Fruit fly (Drosophila melanogaster) whole organism, embryonic: ENCODE measurements around the gene CG7509.
A peak's percentile ranks its signal among the peaks of the same experiment; 100 is the strongest.

Source experiments
- Adf1 ChIP-seq: fragments of 200-800 bp; sonication (Bioruptor generic); IDR thresholded peaks from 2 replicates; pipeline ENCODE4 v1.3.6; 2022; ENCODE audit warnings: missing biosample characterization, missing genetic modification characterization
- Bgb ChIP-seq: fragments of 200-800 bp; sonication (Bioruptor generic); IDR thresholded peaks from 2 replicates; pipeline ENCODE4 v1.3.6; 2022; ENCODE audit warnings: missing biosample characterization, missing genetic modification characterization; ENCODE audit not compliant: partially characterized antibody
- CG10209 ChIP-seq: fragments of 200-800 bp; sonication (Bioruptor generic); optimal IDR thresholded peaks from 3 replicates; lab custom pipeline; 2017; ENCODE audit warnings: missing biosample characterization, mild to moderate bottlenecking, missing genetic modification characterization, missing genetic modification reagents
- CG10366 ChIP-seq: fragments of 200-800 bp; sonication (Bioruptor generic); IDR thresholded peaks from 2 replicates; pipeline ENCODE4 v1.3.6; 2022; ENCODE audit warnings: missing biosample characterization, missing genetic modification characterization
- CG10462 ChIP-seq: fragments of 200-800 bp; sonication (Bioruptor generic); optimal IDR thresholded peaks from 2 replicates; lab custom pipeline; 2016; ENCODE audit warnings: missing biosample characterization, missing genetic modification characterization
- CG10565 ChIP-seq: fragments of 200-800 bp; sonication (Bioruptor generic); optimal IDR thresholded peaks from 3 replicates; lab custom pipeline; 2016; ENCODE audit warnings: missing biosample characterization, mild to moderate bottlenecking, missing genetic modification characterization
- CG10654 ChIP-seq: fragments of 200-800 bp; sonication (Bioruptor generic); optimal IDR thresholded peaks from 2 replicates; lab custom pipeline; 2016; ENCODE audit warnings: missing biosample characterization, missing genetic modification characterization
- CG15011 ChIP-seq: fragments of 200-800 bp; sonication (Bioruptor generic); optimal IDR thresholded peaks from 3 replicates; lab custom pipeline; 2018; ENCODE audit warnings: missing biosample characterization, mild to moderate bottlenecking, missing genetic modification characterization
- CG15514 ChIP-seq: fragments of 200-800 bp; sonication (Bioruptor generic); optimal IDR thresholded peaks from 3 replicates; lab custom pipeline; 2017; ENCODE audit warnings: missing biosample characterization, missing genetic modification characterization, mild to moderate bottlenecking, moderate library complexity, missing genetic modification reagents
- CG1603 ChIP-seq: fragments of 200-800 bp; sonication (Bioruptor generic); optimal IDR thresholded peaks from 2 replicates; lab custom pipeline; 2019; ENCODE audit warnings: missing biosample characterization, mild to moderate bottlenecking, missing genetic modification characterization, moderate library complexity
- CG17568 ChIP-seq: fragments of 200-800 bp; sonication (Bioruptor generic); optimal IDR thresholded peaks from 2 replicates; lab custom pipeline; 2018; ENCODE audit warnings: missing biosample characterization, mild to moderate bottlenecking, missing genetic modification characterization, moderate library complexity
- CG17829 ChIP-seq: fragments of 200-800 bp; optimal IDR thresholded peaks from 2 replicates; lab custom pipeline; 2019; ENCODE audit warnings: missing biosample characterization, mild to moderate bottlenecking, missing genetic modification characterization, moderate library complexity
- CG31441 ChIP-seq: fragments of 200-800 bp; sonication (Bioruptor generic); IDR thresholded peaks from 2 replicates; pipeline ENCODE4 v1.3.6; 2022; ENCODE audit warnings: missing biosample characterization, missing genetic modification characterization
- CG3281 ChIP-seq: fragments of 200-800 bp; sonication (Bioruptor generic); optimal IDR thresholded peaks from 3 replicates; lab custom pipeline; 2017; ENCODE audit warnings: missing biosample characterization, mild to moderate bottlenecking, missing genetic modification characterization
- CG5180 ChIP-seq: fragments of 200-800 bp; sonication (Bioruptor generic); optimal IDR thresholded peaks from 3 replicates; lab custom pipeline; 2017; ENCODE audit warnings: missing biosample characterization, missing genetic modification characterization, mild to moderate bottlenecking, moderate library complexity, missing genetic modification reagents
- CG7357 ChIP-seq: fragments of 200-800 bp; sonication (Bioruptor generic); IDR thresholded peaks from 3 replicates; pipeline ENCODE4 v1.3.6; 2022; ENCODE audit warnings: missing biosample characterization, missing genetic modification characterization
- CG9727 ChIP-seq: fragments of 200-800 bp; sonication (Bioruptor generic); optimal IDR thresholded peaks from 3 replicates; lab custom pipeline; 2017; ENCODE audit warnings: missing biosample characterization, mild to moderate bottlenecking, missing genetic modification characterization
- CG9932 ChIP-seq: fragments of 200-800 bp; sonication (Bioruptor generic); IDR thresholded peaks from 2 replicates; pipeline ENCODE4 v1.3.6; 2022; ENCODE audit warnings: missing biosample characterization, missing genetic modification characterization
- Camta ChIP-seq: fragments of 200-800 bp; sonication (Bioruptor generic); optimal IDR thresholded peaks from 2 replicates; lab custom pipeline; 2016; ENCODE audit warnings: missing biosample characterization, missing genetic modification characterization
- CoRest ChIP-seq: fragments of 200-800 bp; sonication (Bioruptor generic); optimal IDR thresholded peaks from 3 replicates; lab custom pipeline; 2018; ENCODE audit warnings: missing biosample characterization, mild to moderate bottlenecking, missing genetic modification characterization, moderate library complexity
- Deaf1 ChIP-seq: fragments of 200-800 bp; optimal IDR thresholded peaks from 3 replicates; lab custom pipeline; 2019; ENCODE audit warnings: missing biosample characterization, mild to moderate bottlenecking, missing genetic modification characterization, moderate library complexity
- Dek ChIP-seq: fragments of 200-800 bp; sonication (Bioruptor generic); optimal IDR thresholded peaks from 3 replicates; lab custom pipeline; 2019; ENCODE audit warnings: missing biosample characterization, mild to moderate bottlenecking, missing genetic modification characterization, moderate library complexity
- Dll ChIP-seq: fragments of 200-800 bp; sonication (Bioruptor generic); IDR thresholded peaks from 4 replicates; pipeline ENCODE4 v1.3.6; 2022; ENCODE audit warnings: missing biosample characterization, missing genetic modification characterization; ENCODE audit not compliant: partially characterized antibody
- Drgx ChIP-seq: fragments of 200-800 bp; sonication (Bioruptor generic); IDR thresholded peaks from 2 replicates; pipeline ENCODE4 v1.3.6; 2022; ENCODE audit warnings: missing biosample characterization, missing genetic modification characterization
- Hmx ChIP-seq: fragments of 200-800 bp; sonication (Bioruptor generic); optimal IDR thresholded peaks from 2 replicates; lab custom pipeline; 2016; ENCODE audit warnings: missing biosample characterization, missing genetic modification characterization
- Hr51 ChIP-seq, 2 experiments: fragments of 200-800 bp; sonication (Bioruptor generic); optimal IDR thresholded peaks; 2 replicates in 1 of 2; 3 replicates in 1 of 2; lab custom pipeline; 2016 to 2018; ENCODE audit warnings: missing biosample characterization in 2 of 2, missing genetic modification characterization in 2 of 2, mild to moderate bottlenecking in 1 of 2, moderate library complexity in 1 of 2
- MESR4 ChIP-seq: fragments of 200-800 bp; sonication (Bioruptor generic); optimal IDR thresholded peaks from 2 replicates; lab custom pipeline; 2018; ENCODE audit warnings: missing biosample characterization, mild to moderate bottlenecking, missing genetic modification characterization, moderate library complexity
- Mes4 ChIP-seq: fragments of 200-800 bp; sonication (Bioruptor generic); optimal IDR thresholded peaks from 2 replicates; lab custom pipeline; 2016; ENCODE audit warnings: missing biosample characterization, missing genetic modification characterization
- NK7.1 ChIP-seq: fragments of 200-800 bp; sonication (Bioruptor generic); optimal IDR thresholded peaks from 3 replicates; lab custom pipeline; 2016; ENCODE audit warnings: missing biosample characterization, missing genetic modification characterization
- Poxn ChIP-seq: fragments of 200-800 bp; sonication (Bioruptor generic); IDR thresholded peaks from 2 replicates; pipeline ENCODE4 v1.3.6; 2022; ENCODE audit warnings: missing biosample characterization, missing genetic modification characterization
- Six4 ChIP-seq: fragments of 200-800 bp; sonication (Bioruptor generic); optimal IDR thresholded peaks from 2 replicates; lab custom pipeline; 2016; ENCODE audit warnings: missing biosample characterization, missing genetic modification characterization
- Sox102F ChIP-seq: fragments of 200-800 bp; sonication (Bioruptor generic); optimal IDR thresholded peaks from 2 replicates; lab custom pipeline; 2018; ENCODE audit warnings: missing biosample characterization, mild to moderate bottlenecking, missing genetic modification characterization, moderate library complexity
- al ChIP-seq: fragments of 200-800 bp; sonication (Bioruptor generic); IDR thresholded peaks from 2 replicates; pipeline ENCODE4 v1.3.6; 2022; ENCODE audit warnings: missing biosample characterization, missing genetic modification characterization
- aop ChIP-seq: fragments of 200-800 bp; sonication (Bioruptor generic); IDR thresholded peaks from 2 replicates; pipeline ENCODE4 v1.3.6; 2022; ENCODE audit warnings: missing biosample characterization, missing genetic modification characterization
- ato ChIP-seq: fragments of 200-800 bp; sonication (Bioruptor generic); IDR thresholded peaks from 2 replicates; pipeline ENCODE4 v1.3.6; 2022; ENCODE audit warnings: missing biosample characterization, missing genetic modification characterization; ENCODE audit not compliant: partially characterized antibody
- cato ChIP-seq: fragments of 200-800 bp; sonication (Bioruptor generic); optimal IDR thresholded peaks from 2 replicates; lab custom pipeline; 2016; ENCODE audit warnings: missing biosample characterization, missing genetic modification characterization, borderline replicate concordance
- chinmo ChIP-seq: fragments of 200-800 bp; sonication (Bioruptor generic); IDR thresholded peaks from 4 replicates; pipeline ENCODE4 v1.3.6; 2022; ENCODE audit warnings: missing biosample characterization, missing genetic modification characterization; ENCODE audit not compliant: partially characterized antibody
- crp ChIP-seq, 2 experiments: fragments of 200-800 bp; sonication (Bioruptor generic); optimal IDR thresholded peaks; 2 replicates in 1 of 2; 3 replicates in 1 of 2; lab custom pipeline; 2017; ENCODE audit warnings: missing biosample characterization in 2 of 2, missing genetic modification characterization in 2 of 2, mild to moderate bottlenecking in 1 of 2, moderate library complexity in 1 of 2
- fd64A ChIP-seq: fragments of 200-800 bp; sonication (Bioruptor generic); optimal IDR thresholded peaks from 3 replicates; lab custom pipeline; 2018; ENCODE audit warnings: missing biosample characterization, mild to moderate bottlenecking, missing genetic modification characterization
- hkb ChIP-seq, 2 experiments: fragments of 200-800 bp in 1 of 2; fragments of >200 bp in 1 of 2; sonication (Bioruptor generic) in 1 of 2; IDR thresholded peaks in 1 of 2; optimal IDR thresholded peaks in 1 of 2; 2 replicates each; pipeline versions ENCODE4 v1.3.6 to Lab custom; 2017 to 2022; ENCODE audit warnings: missing biosample characterization in 1 of 2, missing genetic modification characterization in 1 of 2
- lov ChIP-seq, 2 experiments: fragments of 200-800 bp in 1 of 2; fragments of >200 bp in 1 of 2; sonication (Bioruptor generic) in 1 of 2; IDR thresholded peaks in 1 of 2; optimal IDR thresholded peaks in 1 of 2; 2 replicates in 1 of 2; 3 replicates in 1 of 2; pipeline versions ENCODE4 v1.3.6 to Lab custom; 2017 to 2022; ENCODE audit warnings: missing biosample characterization in 1 of 2, missing genetic modification characterization in 1 of 2
- oc ChIP-seq: fragments of 200-800 bp; sonication (Bioruptor generic); optimal IDR thresholded peaks from 2 replicates; lab custom pipeline; 2018; ENCODE audit warnings: missing biosample characterization, mild to moderate bottlenecking, missing genetic modification characterization, moderate library complexity
- sima ChIP-seq: fragments of 200-800 bp; sonication (Bioruptor generic); optimal IDR thresholded peaks from 2 replicates; lab custom pipeline; 2016; ENCODE audit warnings: missing biosample characterization, missing genetic modification characterization
- sna ChIP-seq: fragments of 200-800 bp; sonication (Bioruptor generic); IDR thresholded peaks from 2 replicates; pipeline ENCODE4 v1.3.6; 2022; ENCODE audit warnings: missing biosample characterization, missing genetic modification characterization; ENCODE audit not compliant: partially characterized antibody
- vvl ChIP-seq: fragments of 200-800 bp; sonication (Bioruptor generic); IDR thresholded peaks from 2 replicates; pipeline ENCODE4 v1.3.6; 2022; ENCODE audit warnings: missing biosample characterization, missing genetic modification characterization
- wek ChIP-seq: fragments of 200-800 bp; sonication (Bioruptor generic); optimal IDR thresholded peaks from 3 replicates; lab custom pipeline; 2018; ENCODE audit warnings: missing biosample characterization, mild to moderate bottlenecking, missing genetic modification characterization, moderate library complexity

Gene CG7509

DNA sequence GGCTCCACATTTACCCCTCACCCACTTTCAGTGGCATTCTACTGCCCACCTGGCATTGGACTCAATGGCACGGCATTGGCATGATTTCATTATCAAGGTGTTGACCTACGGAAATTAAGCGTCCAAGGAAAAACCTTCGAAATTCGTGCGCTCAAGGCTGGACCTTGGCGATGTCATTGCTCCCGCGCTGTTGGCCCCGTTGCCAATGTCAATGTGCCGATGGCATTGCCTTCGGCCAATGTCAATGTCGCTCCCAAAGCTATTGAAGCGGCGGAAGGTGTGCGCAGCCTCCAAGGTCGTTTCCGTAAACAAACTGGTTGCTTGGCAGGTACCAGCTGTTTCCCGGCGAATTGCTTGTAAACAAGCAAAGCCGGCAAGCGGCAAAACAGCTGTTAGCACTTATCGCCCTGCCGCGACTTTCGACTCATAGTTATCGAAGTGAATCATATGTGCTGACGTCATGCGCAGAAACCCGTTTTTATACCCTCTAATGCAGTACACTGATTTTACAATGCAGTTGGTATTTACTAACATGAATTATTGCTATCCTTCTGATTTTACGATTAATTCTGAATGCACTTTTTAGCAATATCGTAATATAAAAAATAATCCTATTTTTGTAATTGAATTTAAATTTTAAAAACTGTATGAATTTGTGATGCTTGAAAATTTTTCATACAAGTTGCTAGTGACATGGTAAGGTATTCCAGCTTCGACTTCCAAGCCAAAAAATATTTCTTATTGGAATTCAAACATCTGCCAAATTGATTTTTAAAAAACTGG, 19.5 kb upstream of the CG7509 start (continued):
- TF ChIP-seq crp (GFP tag; optimal IDR thresholded peaks at IDR 0.05; lab: Kevin White, UChicago) (peak; percentile 49 to 95), ato (GFP tag; lab: Robert Waterston, UW) (no peak), CG10654 (GFP tag; lab: Kevin White, UChicago) (peak; percentile 91), Deaf1 (tag; lab: Kevin White, UChicago) (peak; percentile 79), vvl (GFP tag; lab: Robert Waterston, UW) (peak; percentile 97), CG15514 (GFP tag; lab: Kevin White, UChicago) (peak; percentile 89), Dll (peak; percentile 65; the same call in 2 of the 4 replicates), CG10565 (GFP tag; lab: Kevin White, UChicago) (peak; percentile 78), Poxn (GFP tag; lab: Robert Waterston, UW) (peak; percentile 87), MESR4 (GFP tag; lab: Kevin White, UChicago) (peak; percentile 67), CG10462 (GFP tag; lab: Kevin White, UChicago) (peak; percentile 94), Adf1 (GFP tag; lab: Robert Waterston, UW) (peak; percentile 82), al (GFP tag; lab: Robert Waterston, UW) (peak; percentile 97), aop (GFP tag; lab: Robert Waterston, UW) (peak; percentile 75), Bgb (GFP tag; lab: Robert Waterston, UW) (peak; percentile 54; the same call in 1 of the 2 replicates), wek (GFP tag; lab: Kevin White, UChicago) (peak; percentile 70), Hmx (no peak), CG9727 (GFP tag; lab: Kevin White, UChicago) (peak; percentile 95), CG31441 (GFP tag; lab: Robert Waterston, UW) (peak; percentile 84), CG9932 (GFP tag; lab: Robert Waterston, UW) (peak; percentile 97), Camta (peak; percentile 90), CG10209 (GFP tag; lab: Kevin White, UChicago) (peak; percentile 96), CG10366 (peak; percentile 97), Hr51 (GFP tag; optimal IDR thresholded peaks at IDR 0.05; lab: Kevin White, UChicago) (peak in 1 of 2 experiments; percentile 91), Drgx (peak; percentile 95), CG17829 (tag; lab: Kevin White, UChicago) (peak; percentile 96), Sox102F (GFP tag; lab: Kevin White, UChicago) (peak; percentile 95), CG7357 (GFP tag; lab: Robert Waterston, UW) (peak; percentile 92), Dek (tag; lab: Kevin White, UChicago) (peak; percentile 92), CG1603 (no peak), CG5180 (peak; percentile 79), sima (GFP tag; lab: Kevin White, UChicago) (peak; percentile 51), CG3281 (GFP tag; lab: Kevin White, UChicago) (peak; percentile 94), oc (tag; lab: Kevin White, UChicago) (peak; percentile 95), chinmo (GFP tag; lab: Robert Waterston, UW) (peak; percentile 98; the same call in 3 of the 4 replicates), CoRest (tag; lab: Kevin White, UChicago) (peak; percentile 97), Mes4 (GFP tag; lab: Kevin White, UChicago) (peak; percentile 84), NK7.1 (GFP tag; lab: Kevin White, UChicago) (peak; percentile 87), Six4 (GFP tag; lab: Kevin White, UChicago) (peak; percentile 91), fd64A (GFP tag; lab: Kevin White, UChicago) (peak; percentile 86), CG15011 (GFP tag; lab: Kevin White, UChicago) (peak; percentile 89), sna (GFP tag; lab: Robert Waterston, UW) (peak; percentile 78), hkb (optimal IDR thresholded peaks at IDR 0.05; lab: Kevin White, UChicago) (no peak), hkb (GFP tag; IDR thresholded peaks at IDR 0.05; lab: Robert Waterston, UW) (peak; percentile 98), lov (optimal IDR thresholded peaks at IDR 0.05; lab: Kevin White, UChicago) (no peak), lov (GFP tag; IDR thresholded peaks at IDR 0.05; lab: Robert Waterston, UW) (peak; percentile 95), CG17568 (no peak), cato (peak; percentile 89)
